Fruit fly (Drosophila melanogaster): ENCODE measurements around the gene Cox10.

Gene Cox10

DNA sequence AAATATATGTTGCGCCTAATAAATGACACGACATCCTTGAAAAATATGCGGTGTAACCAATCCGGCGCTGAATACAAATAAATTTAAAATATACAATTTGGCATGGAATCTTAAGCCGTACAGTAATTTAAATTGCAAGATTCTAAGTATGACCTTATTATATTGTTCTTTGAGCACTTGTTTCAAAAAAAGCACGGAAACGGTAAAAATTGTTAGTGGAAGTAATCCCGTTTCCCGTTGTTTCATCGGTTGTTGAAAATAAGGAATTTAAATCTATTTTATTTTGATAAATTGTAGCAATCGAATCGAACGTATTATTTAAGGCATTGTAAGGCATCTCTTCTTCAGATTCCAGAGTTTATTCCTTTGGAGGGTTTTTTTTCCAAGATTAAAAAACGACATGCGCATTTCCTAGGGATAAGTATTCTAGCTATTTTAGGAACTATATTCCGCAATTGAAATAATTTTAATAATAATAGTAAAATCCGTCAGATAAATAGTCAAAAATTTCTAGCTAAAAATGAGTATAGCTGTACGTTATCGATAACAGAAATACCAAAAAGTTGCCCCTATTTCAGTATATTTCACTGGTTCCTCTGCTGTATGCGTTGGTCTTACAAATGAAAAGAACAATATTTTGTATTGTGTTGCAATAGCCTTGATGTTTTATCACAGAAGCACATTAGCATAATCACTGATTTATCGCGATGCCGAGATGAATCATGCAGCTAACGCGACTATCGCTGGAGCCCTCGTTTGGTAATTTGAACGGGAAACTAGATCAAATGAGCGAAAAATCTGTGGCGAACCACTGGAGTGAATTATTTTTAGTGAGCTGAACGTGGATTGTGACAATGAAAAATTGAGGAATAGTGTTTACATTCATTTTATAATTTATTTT, 2.1 kb downstream of the Cox10 start, which contains the start of gene GATAd (continued):
- TF ChIP-seq dpn (GFP tag; optimal IDR thresholded peaks at IDR 0.05) = peak in 1 of 2 experiments; percentile 23
- no peak for TF ChIP-seq en (GFP tag; optimal IDR thresholded peaks at IDR 0.05)
- TF ChIP-seq CG5245 (GFP tag; optimal IDR thresholded peaks at IDR 0.05) = no peak
- no peak for TF ChIP-seq CG9876 (GFP tag; optimal IDR thresholded peaks at IDR 0.05)
- no peak for TF ChIP-seq CG3281 (GFP tag; optimal IDR thresholded peaks at IDR 0.05)
- TF ChIP-seq btn (GFP tag; optimal IDR thresholded peaks at IDR 0.05) = no peak
- TF ChIP-seq Usf (GFP tag; optimal IDR thresholded peaks at IDR 0.05) = no peak
- TF ChIP-seq caup (GFP tag; optimal IDR thresholded peaks at IDR 0.05; ENCODE audit: severe bottlenecking) = no peak
- no peak for TF ChIP-seq sd (tag; optimal IDR thresholded peaks at IDR 0.05)
- no peak for TF ChIP-seq fd96Cb (tag; optimal IDR thresholded peaks at IDR 0.05)
- TF ChIP-seq cad (GFP tag; optimal IDR thresholded peaks at IDR 0.05) = no peak
- no peak for TF ChIP-seq CG1233 (GFP tag; optimal IDR thresholded peaks at IDR 0.05)
- no peak for TF ChIP-seq sisA (GFP tag; IDR thresholded peaks at IDR 0.05)
- no peak for TF ChIP-seq mirr (GFP tag; optimal IDR thresholded peaks at IDR 0.05)
- TF ChIP-seq CG6175 (GFP tag; IDR thresholded peaks at IDR 0.05) = no peak
- no peak for TF ChIP-seq ham (GFP tag; IDR thresholded peaks at IDR 0.05)
- no peak for TF ChIP-seq Bdp1 (GFP tag; optimal IDR thresholded peaks at IDR 0.05)
- TF ChIP-seq slou (GFP tag; optimal IDR thresholded peaks at IDR 0.05) = no peak
- no peak for TF ChIP-seq CG10565 (GFP tag; optimal IDR thresholded peaks at IDR 0.05)
- TF ChIP-seq stc (GFP tag; IDR thresholded peaks at IDR 0.05) = no peak
- no peak for TF ChIP-seq pho (GFP tag; optimal IDR thresholded peaks at IDR 0.05)
- no peak for TF ChIP-seq dmrt11E (tag; optimal IDR thresholded peaks at IDR 0.05)
- TF ChIP-seq ash1 (GFP tag; optimal IDR thresholded peaks at IDR 0.05) = no peak
- TF ChIP-seq CG7786 (GFP tag; optimal IDR thresholded peaks at IDR 0.05) = no peak
- TF ChIP-seq tna (GFP tag; IDR thresholded peaks at IDR 0.05; ENCODE audit: partially characterized antibody) = no peak
- TF ChIP-seq CG10543 (GFP tag; optimal IDR thresholded peaks at IDR 0.05) = peak; percentile 19
- TF ChIP-seq scrt (GFP tag; optimal IDR thresholded peaks at IDR 0.05) = no peak
- no peak for TF ChIP-seq Hr78 (GFP tag; optimal IDR thresholded peaks at IDR 0.05)
- TF ChIP-seq fd64A (GFP tag; optimal IDR thresholded peaks at IDR 0.05) = no peak
- no peak for TF ChIP-seq gcm (GFP tag; optimal IDR thresholded peaks at IDR 0.05)
- no peak for TF ChIP-seq schlank (tag; optimal IDR thresholded peaks at IDR 0.05)
- TF ChIP-seq D19A (tag; optimal IDR thresholded peaks at IDR 0.05) = peak; percentile 2
- no peak for TF ChIP-seq CG2199 (GFP tag; IDR thresholded peaks at IDR 0.05)
- TF ChIP-seq h (optimal IDR thresholded peaks at IDR 0.05) = no peak
- no peak for TF ChIP-seq ro (GFP tag; IDR thresholded peaks at IDR 0.05)
- TF ChIP-seq ranshi (GFP tag; IDR thresholded peaks at IDR 0.05) = no peak
- TF ChIP-seq gem (tag; optimal IDR thresholded peaks at IDR 0.05) = peak; percentile 26
- TF ChIP-seq CG11560 (tag; IDR thresholded peaks at IDR 0.05) = no peak
- no peak for TF ChIP-seq CG17802 (tag; optimal IDR thresholded peaks at IDR 0.05)
- TF ChIP-seq CG8944 (GFP tag; optimal IDR thresholded peaks at IDR 0.05) = no peak
- no peak for TF ChIP-seq tx (GFP tag; optimal IDR thresholded peaks at IDR 0.05)
- TF ChIP-seq CG17328 (GFP tag; IDR thresholded peaks at IDR 0.05) = no peak
- TF ChIP-seq ind (GFP tag; optimal IDR thresholded peaks at IDR 0.05) = no peak
- TF ChIP-seq odd (GFP tag; optimal IDR thresholded peaks at IDR 0.05) = no peak
- no peak for TF ChIP-seq Oli (tag; optimal IDR thresholded peaks at IDR 0.05)
- TF ChIP-seq hth (optimal IDR thresholded peaks at IDR 0.05) = no peak
- no peak for TF ChIP-seq Meics (GFP tag; optimal IDR thresholded peaks at IDR 0.05)
- TF ChIP-seq Dp (GFP tag; optimal IDR thresholded peaks at IDR 0.05) = peak; percentile 33
- TF ChIP-seq CG8089 (GFP tag; optimal IDR thresholded peaks at IDR 0.05) = no peak
- TF ChIP-seq sens (GFP tag) = peak; percentile 67
- TF ChIP-seq CG6854 (GFP tag; optimal IDR thresholded peaks at IDR 0.05) = no peak

Measured in whole organism, embryonic.